Worm (Caenorhabditis elegans) whole organism, young adult: ENCODE results near the gene pro-1.

Source experiments
- ama-1 ChIP-seq, 3 experiments: fragments of 150-350 bp in 1 of 3; sonication (generic microtip) in 2 of 3; optimal IDR thresholded peaks; 2 replicates each; lab custom pipeline; 2014 to 2018; ENCODE audit warnings: missing biosample characterization in 2 of 3, missing genetic modification characterization in 2 of 3, missing genetic modification reagents in 2 of 3
- hrde-1 ChIP-seq: sonication (generic microtip); optimal IDR thresholded peaks from 2 replicates; lab custom pipeline; 2016; ENCODE audit warnings: missing genetic modification characterization, mild to moderate bottlenecking, missing compliant biosample characterization, moderate library complexity, missing genotype, missing genetic modification reagents, borderline replicate concordance
- let-607 ChIP-seq, 2 experiments: fragments of 200-800 bp in 1 of 2; sonication (Bioruptor generic) in 1 of 2; sonication (generic microtip) in 1 of 2; optimal IDR thresholded peaks; 2 replicates each; lab custom pipeline; 2016 to 2018; ENCODE audit warnings: mild to moderate bottlenecking in 2 of 2, missing compliant biosample characterization in 2 of 2, missing genetic modification characterization in 2 of 2, moderate library complexity in 2 of 2, missing genotype in 1 of 2
- lsl-1 ChIP-seq: fragments of 200-800 bp; sonication (Bioruptor generic); optimal IDR thresholded peaks from 2 replicates; lab custom pipeline; 2018; ENCODE audit warnings: mild to moderate bottlenecking, missing genetic modification characterization, moderate library complexity, missing compliant biosample characterization
- mcd-1 ChIP-seq: fragments of 200-800 bp; sonication (Bioruptor generic); IDR thresholded peaks from 2 replicates; pipeline ENCODE4 v1.3.6; 2022; ENCODE audit warnings: missing genetic modification reagents, missing genetic modification characterization, missing compliant biosample characterization
- ztf-22 ChIP-seq: fragments of 200-800 bp; sonication (Bioruptor generic); optimal IDR thresholded peaks from 2 replicates; lab custom pipeline; 2018; ENCODE audit warnings: mild to moderate bottlenecking, missing genetic modification characterization, moderate library complexity, missing compliant biosample characterization
- ztf-25 ChIP-seq: fragments of 200-800 bp; sonication (Bioruptor generic); IDR thresholded peaks from 2 replicates; pipeline ENCODE4 v1.3.6; 2022; ENCODE audit warnings: missing genetic modification reagents, missing genetic modification characterization, missing compliant biosample characterization

ce11 chrII:10554046-10554399 is 12.2 kb upstream of the pro-1 start:
- no peak for TF ChIP-seq lsl-1 (GFP tag; lab: Kevin White, UChicago)
- TF ChIP-seq ztf-22 (GFP tag; lab: Kevin White, UChicago), result no peak
- TF ChIP-seq hrde-1 (tag; lab: Kevin White, UChicago), result no peak
- TF ChIP-seq ama-1 (optimal IDR thresholded peaks at IDR 0.05; lab: Kevin White, UChicago), result no peak
- no peak for TF ChIP-seq ama-1 (GFP tag; optimal IDR thresholded peaks at IDR 0.05; lab: Kevin White, UChicago)
- TF ChIP-seq let-607 (tag; optimal IDR thresholded peaks at IDR 0.05; lab: Kevin White, UChicago), result no peak
- TF ChIP-seq ztf-25, result no peak
- no peak for TF ChIP-seq mcd-1 (GFP tag; lab: Robert Waterston, UW)
